Worm (Caenorhabditis elegans): Measurements from ENCODE around the gene F55C9.3.
A peak's percentile ranks its signal among the peaks of the same experiment; 100 is the strongest.

Gene F55C9.3

ce11 chrV:19288073-19288805, at the start of gene F55C9.3, which contains the start of gene fbxb-57:
Gene F55C9.3, minus strand, starts transcription at chrV:19288173.
Gene fbxb-57, plus strand, starts transcription at chrV:19288755.
- TF ChIP-seq hmg-11 (tag; optimal IDR thresholded peaks at IDR 0.05) (no peak), nhr-76 (tag; optimal IDR thresholded peaks at IDR 0.05) (no peak), nhr-43 (tag; optimal IDR thresholded peaks at IDR 0.05; ENCODE audit: poor library complexity, severe bottlenecking) (no peak), nfya-1 (tag; optimal IDR thresholded peaks at IDR 0.05; ENCODE audit: insufficient read depth) (no peak), nhr-67 (tag; optimal IDR thresholded peaks at IDR 0.05) (no peak), lin-15B (tag; optimal IDR thresholded peaks at IDR 0.05) (no peak), ztf-11 (tag; optimal IDR thresholded peaks at IDR 0.05) (no peak), tbx-2 (tag; optimal IDR thresholded peaks at IDR 0.05) (no peak), lin-39 (tag; optimal IDR thresholded peaks at IDR 0.05) (no peak), sea-2 (GFP tag; optimal IDR thresholded peaks at IDR 0.05) (no peak), fkh-10 (GFP tag; optimal IDR thresholded peaks at IDR 0.05) (no peak)

ce11 chrV:19337333-19337732, 49.4 kb upstream of the F55C9.3 start:
- peak; percentile 20 for TF ChIP-seq ceh-28 (tag; optimal IDR thresholded peaks at IDR 0.05)
- no peak for TF ChIP-seq daf-12 (tag; optimal IDR thresholded peaks at IDR 0.05)

DNA sequence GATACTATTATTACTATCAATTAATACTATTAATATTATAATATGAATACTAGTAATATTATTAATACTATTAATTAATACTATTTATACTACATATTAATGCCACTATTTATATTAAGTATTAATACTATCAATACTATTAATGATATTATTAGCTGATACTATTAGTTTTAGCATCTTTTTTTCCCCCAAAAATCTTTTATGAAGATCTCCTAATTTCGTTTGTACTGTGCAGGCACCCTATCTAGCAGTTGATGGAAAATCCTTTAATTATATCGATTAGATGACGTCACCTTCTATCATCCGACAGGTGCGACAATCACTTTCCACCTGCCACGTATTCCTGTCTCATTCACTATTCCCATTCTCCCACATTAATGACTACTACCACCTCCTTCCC, 41.3 kb upstream of the F55C9.3 start, which contains the start of gene fbxb-65:
TSS of gene fbxb-65 (plus strand) at position 301 of the 400 bp plus-strand sequence.
- TF ChIP-seq egl-5 (tag; optimal IDR thresholded peaks at IDR 0.05) = no peak
- TF ChIP-seq daf-12 (tag; optimal IDR thresholded peaks at IDR 0.05) = no peak
- TF ChIP-seq mml-1 (tag; optimal IDR thresholded peaks at IDR 0.05) = no peak
- no peak for TF ChIP-seq mdl-1 (tag; optimal IDR thresholded peaks at IDR 0.05)
- no peak for TF ChIP-seq elt-2 (tag; optimal IDR thresholded peaks at IDR 0.05)
- TF ChIP-seq hmg-11 (tag; optimal IDR thresholded peaks at IDR 0.05) = no peak
- TF ChIP-seq tbx-2 (tag; optimal IDR thresholded peaks at IDR 0.05) = no peak
- no peak for TF ChIP-seq ZK546.5 (tag; optimal IDR thresholded peaks at IDR 0.05)

- TF ChIP-seq egl-27 (tag; optimal IDR thresholded peaks at IDR 0.05) (no peak), ama-1 (optimal IDR thresholded peaks at IDR 0.05) (no peak), snpc-4 (tag; optimal IDR thresholded peaks at IDR 0.05) (no peak), fos-1 (tag; optimal IDR thresholded peaks at IDR 0.05) (no peak), eor-1 (tag; optimal IDR thresholded peaks at IDR 0.05) (no peak), mdl-1 (tag; optimal IDR thresholded peaks at IDR 0.05) (no peak)
Observed at ce11 chrV:19325436-19325835, 37.5 kb upstream of the F55C9.3 start.

DNA sequence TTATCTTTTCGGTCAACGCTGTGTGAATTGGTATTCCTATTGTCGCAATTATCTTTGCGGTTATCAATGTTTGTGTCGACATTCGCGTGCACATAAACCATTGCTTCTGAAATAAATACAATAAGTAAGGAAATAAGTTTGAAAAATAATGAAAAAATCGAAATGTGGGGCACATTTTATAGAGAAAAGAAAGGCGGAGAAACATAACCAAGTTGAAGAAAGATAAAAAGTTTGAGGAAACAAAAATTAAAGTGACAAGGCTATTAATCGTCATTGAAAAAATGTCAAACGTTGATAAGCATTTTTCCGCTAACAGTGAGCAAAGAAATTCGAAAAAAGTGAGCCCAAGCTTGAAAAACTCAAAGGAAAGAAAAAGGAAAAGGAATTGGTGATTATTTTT, 34.4 kb upstream of the F55C9.3 start, which contains the start of gene C43D7.4:
TSS of gene C43D7.4 (minus strand) at position 101 of the 400 bp plus-strand sequence.
- TF ChIP-seq fkh-2 (tag; optimal IDR thresholded peaks at IDR 0.05) (no peak), nhr-25 (tag; optimal IDR thresholded peaks at IDR 0.05) (no peak), nhr-77 (tag; optimal IDR thresholded peaks at IDR 0.05) (no peak), eor-1 (tag; optimal IDR thresholded peaks at IDR 0.05) (no peak), lin-39 (tag; optimal IDR thresholded peaks at IDR 0.05) (no peak), ama-1 (optimal IDR thresholded peaks at IDR 0.05) (no peak), nhr-28 (tag; optimal IDR thresholded peaks at IDR 0.05) (no peak), unc-62 (GFP tag; optimal IDR thresholded peaks at IDR 0.05) (no peak)

ce11 chrV:19320385-19320784, 32.4 kb upstream of the F55C9.3 start, which contains the start of gene sdz-6:
Gene sdz-6, plus strand, starts transcription at chrV:19320613.
- TF ChIP-seq elt-2 (tag; optimal IDR thresholded peaks at IDR 0.05) (peak; percentile 34), nhr-237 (tag; optimal IDR thresholded peaks at IDR 0.05) (no peak)

DNA sequence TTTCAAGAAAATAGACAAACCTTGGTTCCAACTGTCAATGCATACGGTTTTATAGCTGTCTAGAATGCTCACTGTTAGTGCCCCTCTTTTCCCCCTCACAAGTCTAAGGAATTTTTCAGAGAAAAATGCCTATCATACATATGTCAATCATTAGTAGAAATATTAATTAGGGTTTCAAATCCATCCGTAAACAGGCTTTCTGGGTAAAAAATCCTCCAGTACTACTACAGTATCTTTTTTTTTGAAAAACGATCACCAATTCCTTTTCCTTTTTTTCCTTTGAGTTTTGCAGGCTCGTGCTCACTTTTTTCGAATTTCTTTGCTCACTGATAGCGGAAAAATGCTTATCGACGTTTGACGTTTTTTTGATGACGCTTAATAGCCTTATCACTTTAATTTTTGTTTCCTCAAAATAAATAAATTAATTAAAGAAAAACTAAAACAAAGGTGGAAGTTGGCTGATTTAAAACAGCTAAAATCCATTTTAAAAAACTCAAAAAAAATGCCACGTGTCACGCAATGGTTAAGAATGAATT, 31.6 kb upstream of the F55C9.3 start, which contains the start of gene C43D7.7:
TSS of gene C43D7.7 (minus strand) at position 51 of the 536 bp plus-strand sequence.
- TF ChIP-seq elt-2 (tag; optimal IDR thresholded peaks at IDR 0.05) = peak; percentile 58
- TF ChIP-seq aly-2 (tag; optimal IDR thresholded peaks at IDR 0.05) = no peak

Data from whole organism, L3 larva.